Worm (Caenorhabditis elegans) whole organism, L1 larva: Measurements from ENCODE around the gene ZK380.2.

ENCODE experiments used
- C04F5.9 ChIP-seq: sonication (generic microtip); optimal IDR thresholded peaks from 2 replicates; lab custom pipeline; 2016; ENCODE audit warnings: missing genetic modification characterization, missing compliant biosample characterization
- C34B4.2 ChIP-seq: sonication (generic microtip); optimal IDR thresholded peaks from 2 replicates; lab custom pipeline; 2017; ENCODE audit warnings: mild to moderate bottlenecking, missing genetic modification characterization, missing compliant biosample characterization
- Y116A8C.19 ChIP-seq: sonication (generic microtip); optimal IDR thresholded peaks from 2 replicates; lab custom pipeline; 2016; ENCODE audit warnings: missing compliant biosample characterization, missing genetic modification characterization, borderline replicate concordance
- aha-1 ChIP-seq: fragments of 150-350 bp; optimal IDR thresholded peaks from 2 replicates; lab custom pipeline; 2014; ENCODE audit warnings: missing biosample characterization, missing genetic modification characterization
- blmp-1 ChIP-seq: fragments of 150-350 bp; optimal IDR thresholded peaks from 2 replicates; lab custom pipeline; 2014; ENCODE audit warnings: missing biosample characterization, missing genetic modification characterization
- ceh-63 ChIP-seq: fragments of 200-800 bp; sonication (Bioruptor generic); optimal IDR thresholded peaks from 2 replicates; lab custom pipeline; 2018; ENCODE audit warnings: mild to moderate bottlenecking, missing genetic modification characterization, missing compliant biosample characterization
- ceh-82 ChIP-seq, 3 experiments: fragments of 150-350 bp in 1 of 3; sonication (generic microtip) in 2 of 3; optimal IDR thresholded peaks; 2 replicates each; lab custom pipeline; 2014 to 2017; ENCODE audit warnings: missing biosample characterization in 3 of 3, missing genetic modification characterization in 3 of 3
- dsc-1 ChIP-seq: sonication (generic microtip); optimal IDR thresholded peaks from 2 replicates; lab custom pipeline; 2016; ENCODE audit warnings: mild to moderate bottlenecking, missing genetic modification characterization, missing compliant biosample characterization
- efl-1 ChIP-seq, 4 experiments: fragments of 150-350 bp; optimal IDR thresholded peaks in 3 of 4; peaks in 1 of 4; 1 replicate in 1 of 4; 2 replicates in 3 of 4; lab custom pipeline; 2014; ENCODE audit warnings: missing biosample characterization in 2 of 4, missing genetic modification characterization in 2 of 4, missing genetic modification reagents in 2 of 4
- egl-27 ChIP-seq, 2 experiments: fragments of 150-350 bp in 1 of 2; sonication (generic microtip); optimal IDR thresholded peaks; 3 replicates each; lab custom pipeline; 2017 to 2018; ENCODE audit warnings: missing biosample characterization in 2 of 2, missing genetic modification characterization in 2 of 2, missing genetic modification reagents in 2 of 2
- elt-2 ChIP-seq: sonication (generic microtip); optimal IDR thresholded peaks from 2 replicates; lab custom pipeline; 2016; ENCODE audit warnings: missing genetic modification characterization, mild to moderate bottlenecking, inconsistent platforms, missing compliant biosample characterization, missing genetic modification reagents
- elt-3 ChIP-seq, 6 experiments: fragments of 150-350 bp in 1 of 6; sonication (generic microtip); optimal IDR thresholded peaks; 2 replicates each; lab custom pipeline; 2017 to 2018; ENCODE audit warnings: missing biosample characterization in 6 of 6, missing genetic modification characterization in 6 of 6, inconsistent platforms in 1 of 6
- ets-5 ChIP-seq: fragments of 200-800 bp; sonication (Bioruptor generic); IDR thresholded peaks from 2 replicates; pipeline ENCODE4 v1.3.6; 2022; ENCODE audit warnings: missing genetic modification characterization, missing compliant biosample characterization
- fos-1 ChIP-seq: fragments of 150-350 bp; optimal IDR thresholded peaks from 2 replicates; lab custom pipeline; 2014; ENCODE audit warnings: missing biosample characterization, missing genetic modification characterization
- grh-1 ChIP-seq: fragments of 200-800 bp; sonication (Bioruptor generic); IDR thresholded peaks from 2 replicates; pipeline ENCODE4 v1.3.6; 2022; ENCODE audit warnings: missing genetic modification reagents, missing genetic modification characterization, missing compliant biosample characterization
- lin-13 ChIP-seq: fragments of 150-350 bp; optimal IDR thresholded peaks from 2 replicates; lab custom pipeline; 2014; ENCODE audit warnings: missing biosample characterization, missing genetic modification reagents, missing genetic modification characterization
- lsy-2 ChIP-seq, 2 experiments: fragments of 150-350 bp; optimal IDR thresholded peaks; 2 replicates each; lab custom pipeline; 2014; ENCODE audit warnings: missing biosample characterization in 2 of 2, missing genetic modification characterization in 2 of 2
- mef-2 ChIP-seq: fragments of 150-350 bp; optimal IDR thresholded peaks from 2 replicates; lab custom pipeline; 2014; ENCODE audit warnings: missing biosample characterization, missing genetic modification characterization
- nhr-12 ChIP-seq: sonication (generic microtip); optimal IDR thresholded peaks from 2 replicates; lab custom pipeline; 2017; ENCODE audit warnings: missing biosample characterization, missing genetic modification characterization
- nhr-19 ChIP-seq: fragments of 200-800 bp; sonication (Bioruptor generic); conservative IDR thresholded peaks from 2 replicates; pipeline ENCODE4 v1.3.6; 2022; ENCODE audit warnings: missing genetic modification characterization, missing compliant biosample characterization
- nhr-28 ChIP-seq: fragments of 150-350 bp; optimal IDR thresholded peaks from 2 replicates; lab custom pipeline; 2014; ENCODE audit warnings: missing biosample characterization, missing genetic modification characterization
- nhr-77 ChIP-seq: fragments of 150-350 bp; optimal IDR thresholded peaks from 2 replicates; lab custom pipeline; 2014; ENCODE audit warnings: missing biosample characterization, missing genetic modification characterization
- nhr-90 ChIP-seq: sonication (generic microtip); optimal IDR thresholded peaks from 2 replicates; lab custom pipeline; 2016; ENCODE audit warnings: mild to moderate bottlenecking, missing genetic modification characterization, missing compliant biosample characterization; ENCODE audit not compliant: poor library complexity
- pax-3 ChIP-seq: fragments of 200-800 bp; sonication (Bioruptor generic); optimal IDR thresholded peaks from 2 replicates; lab custom pipeline; 2018; ENCODE audit warnings: mild to moderate bottlenecking, missing genetic modification characterization, moderate library complexity, missing compliant biosample characterization
- pqm-1 ChIP-seq: sonication (generic microtip); optimal IDR thresholded peaks from 3 replicates; lab custom pipeline; 2017; ENCODE audit warnings: missing biosample characterization, missing genetic modification characterization
- snu-23 ChIP-seq: sonication (generic microtip); optimal IDR thresholded peaks from 2 replicates; lab custom pipeline; 2016; ENCODE audit warnings: missing genetic modification characterization, missing compliant biosample characterization
- swsn-7 ChIP-seq: sonication (generic microtip); optimal IDR thresholded peaks from 2 replicates; lab custom pipeline; 2016; ENCODE audit warnings: missing genetic modification characterization, missing compliant biosample characterization
- unc-86 ChIP-seq: sonication (generic microtip); optimal IDR thresholded peaks from 2 replicates; lab custom pipeline; 2016; ENCODE audit warnings: missing genetic modification characterization, missing compliant biosample characterization
- xbp-1 ChIP-seq: sonication (generic microtip); optimal IDR thresholded peaks from 2 replicates; lab custom pipeline; 2016; ENCODE audit warnings: missing genetic modification characterization, missing compliant biosample characterization
- zag-1 ChIP-seq: fragments of 150-350 bp; optimal IDR thresholded peaks from 2 replicates; lab custom pipeline; 2014; ENCODE audit warnings: missing biosample characterization, missing genetic modification characterization
- ztf-4 ChIP-seq: fragments of 150-350 bp; optimal IDR thresholded peaks from 2 replicates; lab custom pipeline; 2014; ENCODE audit warnings: missing biosample characterization, missing genetic modification characterization

ZK380.2 gene

ce11 chrX:1655207-1655606 lies 23.9 kb downstream of the ZK380.2 start, which contains the start of gene tbx-32:
tbx-32 (plus strand) TSS chrX:1655507.
- no peak for TF ChIP-seq nhr-90 (tag; lab: Kevin White, UChicago)
- TF ChIP-seq ztf-4 (tag; lab: Kevin White, UChicago): no peak
- no peak for TF ChIP-seq dsc-1 (tag; lab: Kevin White, UChicago)
- TF ChIP-seq pax-3 (tag; lab: Kevin White, UChicago): no peak
- no peak for TF ChIP-seq Y116A8C.19
- no peak for TF ChIP-seq zag-1 (tag; lab: Kevin White, UChicago)

DNA sequence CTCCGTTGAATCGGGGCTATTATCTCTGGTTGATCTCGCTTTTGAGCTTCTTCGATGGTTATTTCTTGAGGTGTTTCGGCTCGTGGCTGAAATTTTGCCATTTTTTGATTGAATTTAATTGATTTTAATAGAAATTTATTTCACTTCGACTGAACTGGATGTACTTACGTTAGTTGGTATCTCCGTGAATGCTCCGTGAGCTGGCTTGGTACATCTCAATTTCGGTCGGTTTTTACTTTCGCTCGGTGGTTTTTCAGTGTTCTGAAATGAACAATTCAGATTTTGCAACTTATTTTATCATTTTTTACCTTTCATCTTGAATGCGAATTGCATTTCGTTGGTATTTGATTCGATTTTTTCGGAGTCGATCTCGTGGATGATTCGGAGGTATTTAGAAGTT lies 33.7 kb downstream of the ZK380.2 start, which contains the start of gene R09H3.2:
TSS of gene R09H3.2 (minus strand) at position 101 of the 400 bp plus-strand sequence.
- TF ChIP-seq ceh-82 (tag; optimal IDR thresholded peaks at IDR 0.05; lab: Kevin White, UChicago): no peak
- no peak for TF ChIP-seq xbp-1 (tag; lab: Kevin White, UChicago)
- no peak for TF ChIP-seq mef-2 (tag; lab: Kevin White, UChicago)
- no peak for TF ChIP-seq pqm-1 (tag; lab: Kevin White, UChicago)
- no peak for TF ChIP-seq C04F5.9 (tag; lab: Kevin White, UChicago)
- no peak for TF ChIP-seq efl-1 (optimal IDR thresholded peaks at IDR 0.05; lab: Kevin White, UChicago)
- TF ChIP-seq efl-1 (GFP tag; optimal IDR thresholded peaks at IDR 0.05 in 1 of 2; lab: Kevin White, UChicago): peak in 1 of 2 experiments; percentile 5
- no peak for TF ChIP-seq nhr-90 (tag; lab: Kevin White, UChicago)

DNA sequence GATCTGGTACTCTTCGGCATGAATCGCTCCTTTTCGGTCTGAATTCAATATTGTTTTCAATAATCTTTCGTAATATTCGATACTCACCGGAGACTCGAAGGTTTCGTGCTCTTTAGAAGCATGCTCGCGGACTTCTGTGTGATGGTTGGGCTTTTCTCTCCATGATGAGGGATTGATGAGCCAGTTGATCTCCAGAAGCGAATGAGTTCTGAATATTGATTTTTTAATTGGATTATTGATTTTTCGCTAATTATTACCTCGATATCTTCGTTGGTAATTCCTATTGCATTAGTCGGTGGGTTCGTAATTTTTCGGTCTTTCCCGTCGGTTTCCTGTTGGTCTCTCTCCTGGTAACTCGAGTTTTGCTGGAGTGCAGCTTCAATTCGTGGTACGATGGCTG lies 35.8 kb downstream of the ZK380.2 start:
- TF ChIP-seq nhr-28 (no peak), efl-1 (optimal IDR thresholded peaks at IDR 0.05; lab: Kevin White, UChicago) (no peak), efl-1 (GFP tag; optimal IDR thresholded peaks at IDR 0.05 in 1 of 2; lab: Kevin White, UChicago) (peak in 1 of 2 experiments; percentile 33), elt-2 (tag; lab: Kevin White, UChicago) (no peak), nhr-19 (GFP tag; lab: Robert Waterston, UW) (no peak), ceh-63 (no peak)

ce11 chrX:1668748-1669147 lies 37.5 kb downstream of the ZK380.2 start, which contains the start of gene R09H3.3:
R09H3.3 (minus strand) TSS chrX:1668848.
- no peak for TF ChIP-seq efl-1 (optimal IDR thresholded peaks at IDR 0.05; lab: Kevin White, UChicago)
- TF ChIP-seq efl-1 (GFP tag; optimal IDR thresholded peaks at IDR 0.05 in 1 of 2; lab: Kevin White, UChicago): peak in 1 of 2 experiments; percentile 29
- no peak for TF ChIP-seq ets-5 (GFP tag; lab: Robert Waterston, UW)
- TF ChIP-seq aha-1 (tag; lab: Kevin White, UChicago): no peak

- no peak for TF ChIP-seq grh-1 (GFP tag; lab: Robert Waterston, UW)
- TF ChIP-seq egl-27 (tag; optimal IDR thresholded peaks at IDR 0.05; lab: Kevin White, UChicago): no peak
- TF ChIP-seq ceh-63: no peak
- no peak for TF ChIP-seq mef-2 (tag; lab: Kevin White, UChicago)
- TF ChIP-seq nhr-12 (tag; lab: Kevin White, UChicago): no peak
- TF ChIP-seq nhr-90 (tag; lab: Kevin White, UChicago): no peak
These were observed 42.8 kb downstream of the ZK380.2 start, which contains the start of gene tbx-31 for ce11 chrX:1674056-1674455. tbx-31 (minus strand) TSS chrX:1674156.

DNA sequence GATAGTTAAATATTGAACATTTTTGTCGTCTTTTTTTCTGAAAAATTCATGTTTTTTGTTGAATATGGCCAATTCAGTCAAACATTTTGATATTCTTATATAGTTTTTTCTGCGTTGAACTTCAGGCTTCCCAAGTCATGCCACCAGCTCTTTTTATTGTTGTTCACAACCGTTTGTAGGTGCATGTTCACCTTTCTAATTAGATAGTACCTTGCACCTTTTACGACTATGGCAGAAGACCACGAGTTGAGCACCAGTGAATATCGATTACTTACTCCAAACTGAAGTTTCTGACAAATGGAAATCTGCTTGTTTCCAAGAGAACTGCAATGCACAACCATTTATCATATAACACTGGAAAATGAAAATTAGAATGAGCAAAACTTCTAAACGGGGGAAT lies 44.6 kb downstream of the ZK380.2 start:
- TF ChIP-seq efl-1 (optimal IDR thresholded peaks at IDR 0.05; lab: Kevin White, UChicago): no peak
- peak in 1 of 2 experiments; percentile 66 for TF ChIP-seq efl-1 (GFP tag; optimal IDR thresholded peaks at IDR 0.05 in 1 of 2; lab: Kevin White, UChicago)
- no peak for TF ChIP-seq lsy-2 (tag; optimal IDR thresholded peaks at IDR 0.05; lab: Kevin White, UChicago)
- no peak for TF ChIP-seq blmp-1
- no peak for TF ChIP-seq nhr-77 (tag; lab: Kevin White, UChicago)

- TF ChIP-seq elt-3 (tag; optimal IDR thresholded peaks at IDR 0.05; lab: Kevin White, UChicago): no peak
- TF ChIP-seq fos-1 (tag; lab: Kevin White, UChicago): no peak
- TF ChIP-seq egl-27 (tag; optimal IDR thresholded peaks at IDR 0.05; lab: Kevin White, UChicago): no peak
- TF ChIP-seq C34B4.2: no peak
- TF ChIP-seq nhr-90 (tag; lab: Kevin White, UChicago): no peak
- TF ChIP-seq snu-23 (GFP tag; lab: Kevin White, UChicago): no peak
- TF ChIP-seq swsn-7 (tag; lab: Kevin White, UChicago): no peak
- TF ChIP-seq ztf-4 (tag; lab: Kevin White, UChicago): no peak
- no peak for TF ChIP-seq C04F5.9 (tag; lab: Kevin White, UChicago)
- TF ChIP-seq lin-13 (GFP tag; lab: Kevin White, UChicago): no peak
- TF ChIP-seq unc-86 (tag; lab: Kevin White, UChicago): no peak
These were observed 46.8 kb downstream of the ZK380.2 start, which contains the start of gene fbxa-170 for ce11 chrX:1678021-1678420. fbxa-170 (minus strand) TSS chrX:1678121.
